Worm (Caenorhabditis elegans): ENCODE data around the gene clec-223.

clec-223 gene

DNA sequence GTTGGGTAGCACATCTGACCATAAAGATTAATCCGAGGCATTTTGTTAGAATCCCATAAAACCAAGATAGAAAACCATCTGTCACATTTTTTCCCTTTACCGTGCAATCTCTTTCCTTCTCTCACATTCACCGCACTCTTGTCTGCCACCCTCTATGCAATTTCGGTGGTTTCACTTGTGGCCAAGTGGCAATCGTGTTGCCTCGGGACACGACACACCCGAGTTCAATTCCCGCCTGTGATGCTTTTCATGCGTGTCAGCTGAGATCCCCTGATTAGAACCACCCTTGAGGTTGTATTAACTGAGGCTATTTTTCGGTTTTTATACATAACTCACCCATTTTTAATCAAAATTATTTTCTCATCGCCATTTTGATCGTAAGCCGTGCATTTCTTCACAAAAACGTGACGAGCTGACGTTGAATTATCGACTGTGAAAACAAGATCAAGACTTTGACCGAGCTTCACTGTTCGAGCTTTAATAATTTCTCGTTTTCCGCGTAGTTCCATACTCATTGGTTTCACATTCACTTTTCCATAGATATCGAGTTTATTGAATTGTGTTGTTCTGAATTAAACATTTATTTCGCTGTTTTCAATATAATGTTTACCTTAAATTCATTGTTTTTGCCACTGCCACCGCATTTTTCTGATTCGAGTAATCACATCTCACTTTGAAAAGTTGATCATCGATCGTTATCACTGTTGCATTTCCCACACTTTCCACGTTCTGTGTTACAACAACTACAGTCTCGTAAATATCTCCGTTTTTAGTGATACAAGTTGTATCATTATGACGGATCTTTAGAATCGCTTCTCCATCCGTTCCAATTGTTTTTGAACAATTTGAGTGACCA, 41.3 kb downstream of the clec-223 start (continued):
- TF ChIP-seq fkh-10 (GFP tag; optimal IDR thresholded peaks at IDR 0.05), result no peak
- TF ChIP-seq jun-1 (tag; optimal IDR thresholded peaks at IDR 0.05), result peak; percentile 86
- peak; percentile 89 to 98 for TF ChIP-seq daf-16 (GFP tag; optimal IDR thresholded peaks at IDR 0.05)
- TF ChIP-seq daf-16 (tag; optimal IDR thresholded peaks at IDR 0.05), result peak; percentile 87
- peak; percentile 71 for TF ChIP-seq T20F7.1 (GFP tag; optimal IDR thresholded peaks at IDR 0.05)
- TF ChIP-seq daf-12 (tag; optimal IDR thresholded peaks at IDR 0.05), result no peak
- no peak for TF ChIP-seq nhr-76 (tag; optimal IDR thresholded peaks at IDR 0.05)
- TF ChIP-seq dmd-6 (GFP tag; IDR thresholded peaks at IDR 0.05), result peak; percentile 89
- TF ChIP-seq mes-2 (tag; optimal IDR thresholded peaks at IDR 0.05; ENCODE audit: poor library complexity, severe bottlenecking), result peak; percentile 93
- TF ChIP-seq nhr-48 (tag; optimal IDR thresholded peaks at IDR 0.05), result peak; percentile 79
- TF ChIP-seq attf-4 (tag; optimal IDR thresholded peaks at IDR 0.05), result peak; percentile 77
- peak in 1 of 2 experiments; percentile 82 for TF ChIP-seq hif-1 (tag; optimal IDR thresholded peaks at IDR 0.05)
- peak; percentile 96 for TF ChIP-seq snpc-1.2 (GFP tag; IDR thresholded peaks at IDR 0.05)
- peak; percentile 92 for TF ChIP-seq zfp-3 (GFP tag; conservative IDR thresholded peaks at IDR 0.05)
- TF ChIP-seq nhr-25 (tag; optimal IDR thresholded peaks at IDR 0.05; ENCODE audit: borderline replicate concordance, insufficient read depth), result peak; percentile 79
- no peak for TF ChIP-seq lin-39 (tag; optimal IDR thresholded peaks at IDR 0.05)
- peak; percentile 78 for TF ChIP-seq nhr-28 (tag; optimal IDR thresholded peaks at IDR 0.05)
- TF ChIP-seq snpc-4 (tag; optimal IDR thresholded peaks at IDR 0.05), result no peak
- TF ChIP-seq arid-1 (GFP tag; conservative IDR thresholded peaks at IDR 0.05), result peak; percentile 98
- no peak for TF ChIP-seq unc-39 (tag; optimal IDR thresholded peaks at IDR 0.05)
- peak; percentile 94 for TF ChIP-seq mxl-2 (GFP tag; conservative IDR thresholded peaks at IDR 0.05)
- no peak for TF ChIP-seq egl-27 (tag; optimal IDR thresholded peaks at IDR 0.05)
- TF ChIP-seq saeg-2 (GFP tag; IDR thresholded peaks at IDR 0.05), result peak; percentile 96
- TF ChIP-seq lin-1 (GFP tag; IDR thresholded peaks at IDR 0.05), result peak; percentile 98
- TF ChIP-seq zip-2 (tag; optimal IDR thresholded peaks at IDR 0.05), result no peak
- TF ChIP-seq mdl-1 (tag; optimal IDR thresholded peaks at IDR 0.05), result peak in 1 of 2 experiments; percentile 49
- TF ChIP-seq php-3 (GFP tag; IDR thresholded peaks at IDR 0.05), result peak; percentile 95
- TF ChIP-seq dpl-1 (GFP tag; optimal IDR thresholded peaks at IDR 0.05), result peak; percentile 56
- peak; percentile 11 for TF ChIP-seq ama-1 (optimal IDR thresholded peaks at IDR 0.05)
- peak; percentile 95 for TF ChIP-seq spr-3 (GFP tag; optimal IDR thresholded peaks at IDR 0.05)
- TF ChIP-seq vab-7 (GFP tag; IDR thresholded peaks at IDR 0.05), result peak; percentile 98
- TF ChIP-seq ceh-62 (tag; optimal IDR thresholded peaks at IDR 0.05), result no peak
- TF ChIP-seq ZK546.5 (tag; optimal IDR thresholded peaks at IDR 0.05), result peak in 1 of 2 experiments; percentile 28
- TF ChIP-seq sdz-12 (GFP tag; optimal IDR thresholded peaks at IDR 0.05), result peak; percentile 99
- peak; percentile 88 for TF ChIP-seq spr-1 (tag; optimal IDR thresholded peaks at IDR 0.05)
- peak; percentile 94 for TF ChIP-seq nhr-102 (tag; optimal IDR thresholded peaks at IDR 0.05)
- peak; percentile 92 for TF ChIP-seq lin-29 (GFP tag; IDR thresholded peaks at IDR 0.05)
- peak; percentile 97 to 99 for TF ChIP-seq madf-5 (GFP tag; IDR thresholded peaks at IDR 0.05)
- peak; percentile 90 for TF ChIP-seq rbr-2 (tag; optimal IDR thresholded peaks at IDR 0.05)
- TF ChIP-seq nhr-111 (GFP tag; optimal IDR thresholded peaks at IDR 0.05), result peak; percentile 98
- TF ChIP-seq nhr-41 (GFP tag; IDR thresholded peaks at IDR 0.05), result peak; percentile 99
- TF ChIP-seq nhr-237 (tag; optimal IDR thresholded peaks at IDR 0.05), result no peak
- peak; percentile 54 for TF ChIP-seq ceh-32 (tag; optimal IDR thresholded peaks at IDR 0.05; ENCODE audit: poor library complexity)
- peak; percentile 74 for TF ChIP-seq zfp-2 (tag; optimal IDR thresholded peaks at IDR 0.05)
- TF ChIP-seq lin-38 (GFP tag; IDR thresholded peaks at IDR 0.05), result peak; percentile 92
- peak; percentile 93 for TF ChIP-seq ceh-20 (GFP tag; IDR thresholded peaks at IDR 0.05)
- TF ChIP-seq lsy-2 (tag; optimal IDR thresholded peaks at IDR 0.05), result peak; percentile 39 to 78
- TF ChIP-seq Y48G9A.11 (GFP tag; IDR thresholded peaks at IDR 0.05), result peak; percentile 94
- TF ChIP-seq madf-9 (GFP tag; conservative IDR thresholded peaks at IDR 0.05), result peak; percentile 97
